Worm (Caenorhabditis elegans) whole organism, early embryonic: Measurements from ENCODE around the gene lido-18.

ENCODE experiments used
- aly-1 ChIP-seq: sonication (generic microtip); optimal IDR thresholded peaks from 2 replicates; lab custom pipeline; 2016; ENCODE audit warnings: missing genetic modification characterization, missing compliant biosample characterization
- ama-1 ChIP-seq: fragments of 150-350 bp; optimal IDR thresholded peaks from 2 replicates; lab custom pipeline; 2014
- hnd-1 ChIP-seq: sonication (generic microtip); optimal IDR thresholded peaks from 2 replicates; lab custom pipeline; 2016; ENCODE audit warnings: missing genetic modification characterization, missing compliant biosample characterization

DNA sequence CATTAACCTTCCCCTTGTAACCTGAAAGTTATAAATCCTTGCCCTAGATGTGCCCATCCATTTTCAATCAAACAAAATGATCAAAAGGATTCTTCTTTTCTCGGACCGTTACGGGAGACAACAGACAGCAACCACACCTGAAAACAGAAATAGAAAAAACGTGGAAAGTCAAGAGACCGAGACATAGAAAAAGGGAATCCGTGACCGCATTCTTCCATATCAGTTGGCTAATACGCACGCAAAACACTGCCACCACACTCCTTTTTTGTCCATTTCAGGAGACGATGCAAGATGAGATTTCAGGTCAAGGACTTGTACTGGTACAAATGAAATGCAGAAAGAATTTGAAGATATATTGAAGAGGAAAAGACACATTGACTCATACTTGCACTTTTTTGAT, 43.8 kb upstream of the lido-18 start:
- TF ChIP-seq aly-1 (no peak), hnd-1 (tag; lab: Kevin White, UChicago) (no peak), ama-1 (lab: Kevin White, UChicago) (no peak)
